Worm (Caenorhabditis elegans): ENCODE data around the gene ZC455.1.

ce11 chrV:12795927-12796326 is 22.6 kb downstream of the ZC455.1 start:
- no peak for TF ChIP-seq him-1 (tag; optimal IDR thresholded peaks at IDR 0.05)
- TF ChIP-seq W03F9.2 (tag; optimal IDR thresholded peaks at IDR 0.05), result no peak
